Worm (Caenorhabditis elegans) whole organism, L4 larva: ENCODE results near the gene taf-3.
A peak's percentile ranks its signal among the peaks of the same experiment; 100 is the strongest.

ENCODE experiments used
- F44E2.7 ChIP-seq: fragments of 200-800 bp; sonication (Bioruptor generic); IDR thresholded peaks from 2 replicates; pipeline ENCODE4 v2.1.2; 2022; ENCODE audit warnings: missing genetic modification characterization, missing compliant biosample characterization
- Y48G9A.11 ChIP-seq: fragments of 200-800 bp; sonication (Bioruptor generic); IDR thresholded peaks from 2 replicates; pipeline ENCODE4 v1.3.6; 2022; ENCODE audit warnings: missing genetic modification reagents, missing genetic modification characterization, missing compliant biosample characterization
- Y75B8A.6 ChIP-seq: fragments of 200-800 bp; sonication (Bioruptor generic); IDR thresholded peaks from 2 replicates; pipeline ENCODE4 v1.3.6; 2022; ENCODE audit warnings: missing genetic modification reagents, missing genetic modification characterization, missing compliant biosample characterization
- ZK337.2 ChIP-seq: fragments of 200-800 bp; sonication (Bioruptor generic); IDR thresholded peaks from 2 replicates; pipeline ENCODE4 v1.3.6; 2022; ENCODE audit warnings: missing genetic modification reagents, missing genetic modification characterization, missing compliant biosample characterization
- ZK546.5 ChIP-seq, 2 experiments: sonication (generic microtip); optimal IDR thresholded peaks; 2 replicates each; lab custom pipeline; 2017; ENCODE audit warnings: missing biosample characterization in 2 of 2, missing genetic modification characterization in 2 of 2
- aha-1 ChIP-seq: fragments of 150-350 bp; peaks from one replicate; lab custom pipeline; 2014; ENCODE audit warnings: missing biosample characterization, missing genetic modification characterization
- attf-4 ChIP-seq: sonication (generic microtip); optimal IDR thresholded peaks from 3 replicates; lab custom pipeline; 2017; ENCODE audit warnings: missing biosample characterization, missing genetic modification characterization
- ceh-20 ChIP-seq: fragments of 200-800 bp; sonication (Bioruptor generic); IDR thresholded peaks from 2 replicates; pipeline ENCODE4 v1.3.6; 2022; ENCODE audit warnings: missing genetic modification reagents, missing genetic modification characterization, missing compliant biosample characterization
- ceh-32 ChIP-seq: sonication (generic microtip); optimal IDR thresholded peaks from 2 replicates; lab custom pipeline; 2016; ENCODE audit warnings: mild to moderate bottlenecking, missing genetic modification characterization, missing compliant biosample characterization; ENCODE audit not compliant: poor library complexity
- ceh-44 ChIP-seq: fragments of 200-800 bp; sonication (Bioruptor generic); IDR thresholded peaks from 2 replicates; pipeline ENCODE4 v1.3.6; 2022; ENCODE audit warnings: missing genetic modification reagents, missing genetic modification characterization, missing compliant biosample characterization
- ceh-82 ChIP-seq: sonication (generic microtip); optimal IDR thresholded peaks from 2 replicates; lab custom pipeline; 2017; ENCODE audit warnings: missing biosample characterization, missing genetic modification characterization
- daf-12 ChIP-seq: fragments of 150-350 bp; optimal IDR thresholded peaks from 2 replicates; lab custom pipeline; 2014; ENCODE audit warnings: missing biosample characterization, missing genetic modification reagents, missing genetic modification characterization
- daf-16 ChIP-seq, 3 experiments: sonication (generic microtip); optimal IDR thresholded peaks; 2 replicates each; lab custom pipeline; 2016 to 2017; ENCODE audit warnings: missing genetic modification characterization in 3 of 3, missing genetic modification reagents in 3 of 3, mild to moderate bottlenecking in 2 of 3, missing compliant biosample characterization in 2 of 3, missing biosample characterization in 1 of 3, moderate library complexity in 1 of 3
- dmd-6 ChIP-seq: fragments of 200-800 bp; sonication (Bioruptor generic); IDR thresholded peaks from 2 replicates; pipeline ENCODE4 v1.3.6; 2022; ENCODE audit warnings: missing genetic modification reagents, missing genetic modification characterization, missing compliant biosample characterization
- dpl-1 ChIP-seq: fragments of 150-350 bp; optimal IDR thresholded peaks from 2 replicates; lab custom pipeline; 2014; ENCODE audit warnings: missing biosample characterization, missing genetic modification reagents, missing genetic modification characterization
- duxl-1 ChIP-seq: sonication (generic microtip); optimal IDR thresholded peaks from 2 replicates; lab custom pipeline; 2016; ENCODE audit warnings: mild to moderate bottlenecking, missing genetic modification characterization, moderate library complexity, missing compliant biosample characterization; ENCODE audit not compliant: poor library complexity
- gei-8 ChIP-seq: fragments of 200-800 bp; sonication (Bioruptor generic); optimal IDR thresholded peaks from 2 replicates; lab custom pipeline; 2018; ENCODE audit warnings: mild to moderate bottlenecking, missing genetic modification characterization, missing compliant biosample characterization
- hlh-30 ChIP-seq: sonication (generic microtip); optimal IDR thresholded peaks from 2 replicates; lab custom pipeline; 2017; ENCODE audit warnings: antibody characterized with exemption, mild to moderate bottlenecking, missing genetic modification characterization, missing compliant biosample characterization; ENCODE audit not compliant: insufficient read depth
- lim-7 ChIP-seq: fragments of 200-800 bp; sonication (Bioruptor generic); IDR thresholded peaks from 2 replicates; pipeline ENCODE4 v1.3.6; 2022; ENCODE audit warnings: missing genetic modification characterization, missing compliant biosample characterization
- lin-39 ChIP-seq: fragments of 150-350 bp; optimal IDR thresholded peaks from 2 replicates; lab custom pipeline; 2014; ENCODE audit warnings: missing biosample characterization, missing genetic modification reagents, missing genetic modification characterization
- madf-9 ChIP-seq: fragments of 200-800 bp; sonication (Bioruptor generic); conservative IDR thresholded peaks from 2 replicates; pipeline ENCODE4 v1.3.6; 2022; ENCODE audit warnings: missing genetic modification reagents, missing genetic modification characterization, missing compliant biosample characterization
- mdl-1 ChIP-seq, 2 experiments: fragments of 150-350 bp in 1 of 2; sonication (generic microtip) in 1 of 2; optimal IDR thresholded peaks; 2 replicates each; lab custom pipeline; 2014 to 2017; ENCODE audit warnings: missing biosample characterization in 2 of 2, missing genetic modification characterization in 2 of 2
- nhr-111 ChIP-seq: fragments of 200-800 bp; sonication (Bioruptor generic); optimal IDR thresholded peaks from 2 replicates; lab custom pipeline; 2018; ENCODE audit warnings: mild to moderate bottlenecking, missing genetic modification characterization, missing compliant biosample characterization
- nhr-237 ChIP-seq: sonication (generic microtip); optimal IDR thresholded peaks from 2 replicates; lab custom pipeline; 2017; ENCODE audit warnings: missing biosample characterization, missing genetic modification characterization
- nhr-6 ChIP-seq: fragments of 150-350 bp; optimal IDR thresholded peaks from 2 replicates; lab custom pipeline; 2014; ENCODE audit warnings: missing biosample characterization, missing genetic modification characterization
- nhr-77 ChIP-seq: fragments of 150-350 bp; optimal IDR thresholded peaks from 2 replicates; lab custom pipeline; 2014; ENCODE audit warnings: missing biosample characterization, missing genetic modification characterization
- php-3 ChIP-seq: fragments of 200-800 bp; sonication (Bioruptor generic); IDR thresholded peaks from 2 replicates; pipeline ENCODE4 v1.3.6; 2022; ENCODE audit warnings: missing genetic modification reagents, missing genetic modification characterization, missing compliant biosample characterization
- rbr-2 ChIP-seq: sonication (generic microtip); optimal IDR thresholded peaks from 2 replicates; lab custom pipeline; 2016; ENCODE audit warnings: missing genotype, missing genetic modification characterization, missing compliant biosample characterization
- sdz-12 ChIP-seq: fragments of 200-800 bp; sonication (Bioruptor generic); optimal IDR thresholded peaks from 2 replicates; lab custom pipeline; 2018; ENCODE audit warnings: mild to moderate bottlenecking, missing genetic modification characterization, missing compliant biosample characterization
- set-16 ChIP-seq: fragments of 200-800 bp; sonication (Bioruptor generic); IDR thresholded peaks from 2 replicates; pipeline ENCODE4 v1.3.6; 2022; ENCODE audit warnings: missing genetic modification reagents, missing genetic modification characterization, missing compliant biosample characterization
- skn-1 ChIP-seq: fragments of 150-350 bp; optimal IDR thresholded peaks from 2 replicates; lab custom pipeline; 2014; ENCODE audit warnings: missing biosample characterization, missing genetic modification characterization
- snpc-1.2 ChIP-seq: fragments of 200-800 bp; sonication (Bioruptor generic); IDR thresholded peaks from 2 replicates; pipeline ENCODE4 v1.3.6; 2022; ENCODE audit warnings: missing genetic modification reagents, missing genetic modification characterization, missing compliant biosample characterization
- unc-62 ChIP-seq, 3 experiments: fragments of 150-350 bp in 1 of 3; sonication (generic microtip); optimal IDR thresholded peaks in 2 of 3; peaks in 1 of 3; 1 replicate in 1 of 3; 2 replicates in 2 of 3; lab custom pipeline; 2014 to 2017; ENCODE audit warnings: missing biosample characterization in 3 of 3, missing genetic modification characterization in 3 of 3, missing genetic modification reagents in 3 of 3, missing genotype in 1 of 3
- zag-1 ChIP-seq: fragments of 150-350 bp; optimal IDR thresholded peaks from 2 replicates; lab custom pipeline; 2014; ENCODE audit warnings: missing biosample characterization, missing genetic modification characterization
- zip-2 ChIP-seq: fragments of 150-350 bp; optimal IDR thresholded peaks from 2 replicates; lab custom pipeline; 2014; ENCODE audit warnings: missing biosample characterization, missing genetic modification characterization
- ztf-11 ChIP-seq: fragments of 150-350 bp; optimal IDR thresholded peaks from 2 replicates; lab custom pipeline; 2014; ENCODE audit warnings: missing biosample characterization, missing genetic modification characterization

Gene taf-3

ce11 chrX:16377903-16378302, 45.7 kb downstream of the taf-3 start (continued):
- no peak for TF ChIP-seq nhr-237 (tag; lab: Kevin White, UChicago)
- peak in 1 of 2 experiments; percentile 10 for TF ChIP-seq mdl-1 (tag; optimal IDR thresholded peaks at IDR 0.05; lab: Kevin White, UChicago)
- TF ChIP-seq ceh-82 = no peak
- peak; percentile 93 for TF ChIP-seq dmd-6
- peak; percentile 65 for TF ChIP-seq lim-7 (GFP tag; lab: Robert Waterston, UW)
- TF ChIP-seq attf-4 = no peak
- TF ChIP-seq ceh-20 (GFP tag; lab: Robert Waterston, UW) = no peak; the same call in 1 of the 2 replicates
- peak; percentile 33 for TF ChIP-seq rbr-2 (tag; lab: Kevin White, UChicago)
- no peak for TF ChIP-seq zag-1 (tag; lab: Kevin White, UChicago)
- peak; percentile 33 for TF ChIP-seq nhr-111 (GFP tag; lab: Kevin White, UChicago)
- TF ChIP-seq daf-12 (tag; lab: Kevin White, UChicago) = no peak
- peak; percentile 80 for TF ChIP-seq snpc-1.2 (GFP tag; lab: Robert Waterston, UW)
- no peak for TF ChIP-seq dpl-1 (GFP tag; lab: Kevin White, UChicago)
- peak; percentile 20 for TF ChIP-seq duxl-1 (tag; lab: Kevin White, UChicago)
- peak; percentile 74; the same call in 1 of the 2 replicates for TF ChIP-seq ZK337.2
- no peak for TF ChIP-seq nhr-6 (tag; lab: Kevin White, UChicago)
- no peak for TF ChIP-seq ceh-32
- TF ChIP-seq ztf-11 = no peak
- 0 out of 2 replicates have a peak, but pooled peaks have one; percentile 36 for TF ChIP-seq F44E2.7 (GFP tag; lab: Robert Waterston, UW)
- TF ChIP-seq nhr-77 = peak; percentile 61
- peak; percentile 77 for TF ChIP-seq zip-2
- peak; percentile 15 to 94 for TF ChIP-seq daf-16 (GFP tag; optimal IDR thresholded peaks at IDR 0.05; lab: Kevin White, UChicago)
- TF ChIP-seq daf-16 (tag; optimal IDR thresholded peaks at IDR 0.05; lab: Kevin White, UChicago) = peak; percentile 59

DNA sequence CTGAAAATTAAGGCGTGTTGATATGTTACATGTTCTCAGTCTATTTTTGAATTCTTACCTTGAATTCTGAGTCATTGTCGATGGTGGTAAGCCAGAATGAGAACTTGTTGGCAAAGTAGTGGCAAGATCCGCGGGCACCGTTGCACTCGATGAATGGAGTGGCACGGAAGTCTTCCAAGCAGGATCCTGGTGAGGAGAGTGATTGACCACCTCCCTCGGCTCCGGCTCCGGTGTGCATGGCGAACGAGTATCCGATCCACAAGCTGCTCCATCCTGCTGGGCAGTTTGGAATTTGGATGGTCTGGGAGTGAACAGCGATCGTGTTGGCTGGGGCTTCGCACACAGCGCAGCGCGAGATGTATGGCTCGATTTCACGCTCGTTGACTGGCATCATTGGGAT, 48.9 kb downstream of the taf-3 start:
- peak; percentile 75 for TF ChIP-seq set-16
- no peak for TF ChIP-seq lin-39 (tag; lab: Kevin White, UChicago)
- no peak for TF ChIP-seq Y48G9A.11 (GFP tag; lab: Robert Waterston, UW)
- TF ChIP-seq, all 104 proteins: peak for 1

- TF ChIP-seq php-3 (GFP tag; lab: Robert Waterston, UW) = no peak
- TF ChIP-seq set-16 = peak; percentile 89
- TF ChIP-seq Y75B8A.6 (GFP tag; lab: Robert Waterston, UW) = no peak
- TF ChIP-seq madf-9 (GFP tag; lab: Robert Waterston, UW) = no peak
- TF ChIP-seq unc-62 (GFP tag; optimal IDR thresholded peaks at IDR 0.05 in 1 of 2; lab: Kevin White, UChicago) = peak in 1 of 2 experiments; percentile 3
- TF ChIP-seq unc-62 (tag; optimal IDR thresholded peaks at IDR 0.05; lab: Kevin White, UChicago) = no peak
- TF ChIP-seq ceh-44 (GFP tag; lab: Robert Waterston, UW) = no peak
These were observed 49.7 kb downstream of the taf-3 start for ce11 chrX:16381908-16382307.

DNA sequence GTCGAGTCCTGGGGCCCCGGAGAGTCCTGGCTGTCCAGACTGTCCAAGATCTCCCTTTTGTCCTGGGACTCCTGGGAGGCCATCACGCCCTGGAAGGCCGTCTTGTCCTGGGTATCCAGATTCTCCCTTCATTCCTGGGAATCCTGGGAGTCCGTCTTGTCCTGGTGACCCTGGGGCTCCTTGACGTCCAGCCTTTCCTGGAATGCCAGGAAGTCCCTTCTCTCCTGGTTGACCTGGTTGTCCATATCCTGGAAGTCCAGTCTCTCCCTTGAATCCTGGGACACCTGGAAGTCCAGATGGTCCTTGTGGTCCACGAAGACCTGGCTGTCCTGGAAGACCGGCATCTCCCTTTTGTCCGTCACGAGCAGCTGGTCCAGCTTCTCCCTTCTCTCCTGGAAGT, 50.8 kb downstream of the taf-3 start:
- TF ChIP-seq aha-1 (tag; lab: Kevin White, UChicago) (peak; percentile 20), ZK546.5 (tag; optimal IDR thresholded peaks at IDR 0.05; lab: Kevin White, UChicago) (no peak), sdz-12 (GFP tag; lab: Kevin White, UChicago) (no peak), gei-8 (GFP tag; lab: Kevin White, UChicago) (no peak), set-16 (peak; percentile 80), snpc-1.2 (GFP tag; lab: Robert Waterston, UW) (no peak), F44E2.7 (GFP tag; lab: Robert Waterston, UW) (no peak)
- TF ChIP-seq, all 104 proteins: peak for 2

- TF ChIP-seq skn-1 (no peak), set-16 (peak; percentile 84), hlh-30 (tag; lab: Kevin White, UChicago) (no peak)
These were observed 51.8 kb downstream of the taf-3 start for ce11 chrX:16384010-16384409.
